Worm (Caenorhabditis elegans) whole organism, dauer: ENCODE results near the gene M28.4.

Experiments
- unc-62 ChIP-seq: sonication (generic microtip); optimal IDR thresholded peaks from 2 replicates; lab custom pipeline; 2017; ENCODE audit warnings: missing biosample characterization, missing genetic modification reagents, missing genetic modification characterization

M28.4 gene

DNA sequence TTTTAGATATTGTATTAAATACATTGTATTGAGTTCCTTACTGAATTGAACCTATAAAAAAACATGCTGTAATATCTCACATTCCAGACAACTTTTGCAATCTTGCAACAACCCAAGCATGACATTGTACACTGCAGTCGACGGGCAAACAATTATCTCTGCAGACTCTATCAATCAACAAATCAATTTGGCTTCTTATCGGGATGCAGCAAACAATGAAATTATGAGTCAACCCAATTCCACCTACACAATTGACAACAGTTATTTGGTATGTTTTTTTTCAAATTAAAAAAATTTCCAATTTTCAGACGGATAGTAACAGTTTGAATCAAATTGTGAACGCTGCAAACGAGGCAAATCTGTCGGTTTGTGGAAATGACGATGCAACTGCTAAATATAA is 12.6 kb upstream of the M28.4 start:
- TF ChIP-seq unc-62: no peak

DNA sequence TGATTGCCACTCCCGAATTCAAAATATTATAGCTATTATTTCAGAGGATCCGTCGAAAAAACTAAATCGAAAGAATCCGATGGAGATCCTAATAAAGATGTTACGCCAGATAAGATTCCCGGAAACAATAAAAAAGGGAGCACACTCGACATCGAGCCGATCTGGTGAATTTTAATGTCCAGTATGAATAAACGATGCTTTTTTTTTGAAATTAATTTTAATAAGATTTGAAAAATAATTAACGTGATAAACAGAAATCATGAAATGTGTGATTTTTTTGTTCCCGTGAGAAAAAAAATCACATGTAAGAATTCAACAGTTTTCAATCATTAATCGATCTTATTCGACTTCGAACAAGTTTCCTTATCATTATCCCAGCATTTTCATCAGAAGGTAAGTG is 4.4 kb upstream of the M28.4 start, which contains the start of gene M28.9:
M28.9 (plus strand) TSS at position 301 of the 400 bp plus-strand sequence.
- TF ChIP-seq unc-62: no peak

DNA sequence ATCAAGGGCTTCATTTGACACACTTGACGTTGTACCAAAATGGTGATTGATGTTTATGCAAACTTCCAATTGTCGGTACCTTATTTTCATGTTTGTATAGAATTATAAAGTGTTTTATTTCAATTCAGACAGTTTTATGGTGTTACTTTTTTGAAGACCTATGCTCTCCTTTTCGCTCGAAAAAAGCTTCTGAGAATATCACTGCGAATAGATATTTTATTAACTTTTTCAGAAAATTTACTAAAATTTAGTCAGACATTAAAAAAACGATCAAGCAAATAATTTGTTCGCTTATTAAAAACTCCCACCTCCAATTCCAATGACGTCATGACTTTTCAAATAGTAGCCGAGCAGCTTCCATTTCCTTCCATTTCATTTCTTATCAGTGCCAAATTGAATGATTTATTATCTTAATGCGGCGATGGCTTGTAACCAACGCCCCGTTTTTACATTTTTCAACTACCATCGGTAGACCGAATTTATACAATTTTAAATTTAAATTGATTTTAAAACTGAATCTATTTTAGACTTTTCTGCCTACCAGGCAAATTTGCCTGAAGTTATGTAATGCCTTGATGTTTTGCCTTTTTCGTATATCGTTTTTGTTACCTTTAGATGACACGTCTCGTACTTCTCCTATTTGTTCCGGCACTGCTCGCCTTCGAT is 3.5 kb downstream of the M28.4 start, which contains the start of gene M28.10:
M28.10 (plus strand) TSS at position 616 of the 666 bp plus-strand sequence.
- no peak for TF ChIP-seq unc-62

DNA sequence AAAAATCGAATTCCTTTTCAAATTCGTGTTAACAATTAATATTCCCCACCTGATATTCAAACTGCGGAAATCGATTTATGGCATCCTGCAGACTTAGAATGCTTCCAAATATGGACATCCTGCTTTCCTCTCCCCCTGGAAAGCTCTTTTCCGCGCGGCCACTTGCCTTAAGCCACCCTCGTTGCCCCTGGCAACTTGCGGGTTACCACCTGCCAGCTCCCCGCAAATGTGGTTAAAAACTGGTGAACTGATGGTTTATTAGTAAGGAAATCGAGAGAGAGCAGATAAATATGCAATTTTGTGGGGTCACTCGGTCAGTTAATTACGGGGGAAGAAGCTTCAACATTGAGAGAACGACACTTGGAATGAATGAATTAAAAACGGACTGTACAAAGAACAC is 8.6 kb downstream of the M28.4 start, which contains the start of gene nphp-1:
nphp-1 (minus strand) TSS at position 145 of the 400 bp plus-strand sequence.
- TF ChIP-seq unc-62: no peak

DNA sequence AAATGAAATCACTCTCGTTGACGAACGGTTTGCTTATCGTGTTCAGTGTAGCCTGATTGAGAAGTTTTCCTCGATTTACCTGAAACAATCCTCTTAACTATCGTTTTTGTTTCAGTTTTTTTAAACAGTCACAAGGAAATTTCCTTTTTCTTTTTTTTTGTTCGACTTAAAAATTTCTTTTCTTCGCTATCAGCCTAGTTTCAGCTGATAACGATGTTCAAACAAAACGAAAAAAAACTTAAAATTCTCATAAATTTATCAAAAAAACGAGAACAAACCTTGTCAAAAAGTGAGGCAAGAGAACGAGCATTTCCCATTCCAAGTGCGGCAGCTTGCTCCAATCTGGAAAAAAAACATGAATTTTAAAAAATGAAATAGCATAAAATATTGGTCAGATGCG is 10.1 kb downstream of the M28.4 start:
- no peak for TF ChIP-seq unc-62

DNA sequence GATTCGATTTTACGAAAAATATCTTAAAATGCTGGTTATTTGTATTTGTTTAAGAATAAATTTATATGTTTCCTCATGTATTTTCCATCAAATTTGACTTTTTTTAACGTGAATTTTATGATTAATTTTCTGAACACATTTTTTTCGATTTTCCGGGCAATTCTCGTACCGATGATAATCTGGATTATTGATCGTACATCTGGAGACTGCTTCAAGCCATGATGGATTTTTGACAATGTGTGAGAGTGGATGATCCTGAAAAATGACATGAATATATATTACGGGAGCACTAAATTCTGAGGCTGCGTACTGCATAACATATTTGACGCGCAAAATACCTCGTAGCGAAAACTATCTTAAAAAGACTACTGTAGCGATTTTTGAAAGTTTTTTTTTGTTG is 10.9 kb downstream of the M28.4 start:
- TF ChIP-seq unc-62: no peak

DNA sequence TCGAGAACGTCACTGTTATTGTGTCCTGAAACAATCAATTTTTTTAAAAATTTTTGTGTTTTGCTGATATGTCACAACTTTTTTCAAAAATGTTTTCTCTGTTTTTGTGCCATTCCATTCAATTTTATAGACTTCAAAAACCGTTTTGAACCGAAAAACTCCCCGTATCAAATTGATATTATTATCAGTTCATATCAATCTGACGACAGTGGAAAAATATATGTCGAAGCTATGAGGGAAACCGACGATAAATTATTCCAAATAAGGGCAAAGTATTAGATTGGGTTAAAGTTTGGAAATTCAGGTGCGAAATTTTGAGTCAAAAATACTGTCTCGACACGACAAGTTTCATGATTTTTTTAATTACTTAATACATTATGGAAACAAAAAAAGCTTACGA is 12.9 kb downstream of the M28.4 start:
- TF ChIP-seq unc-62: no peak

DNA sequence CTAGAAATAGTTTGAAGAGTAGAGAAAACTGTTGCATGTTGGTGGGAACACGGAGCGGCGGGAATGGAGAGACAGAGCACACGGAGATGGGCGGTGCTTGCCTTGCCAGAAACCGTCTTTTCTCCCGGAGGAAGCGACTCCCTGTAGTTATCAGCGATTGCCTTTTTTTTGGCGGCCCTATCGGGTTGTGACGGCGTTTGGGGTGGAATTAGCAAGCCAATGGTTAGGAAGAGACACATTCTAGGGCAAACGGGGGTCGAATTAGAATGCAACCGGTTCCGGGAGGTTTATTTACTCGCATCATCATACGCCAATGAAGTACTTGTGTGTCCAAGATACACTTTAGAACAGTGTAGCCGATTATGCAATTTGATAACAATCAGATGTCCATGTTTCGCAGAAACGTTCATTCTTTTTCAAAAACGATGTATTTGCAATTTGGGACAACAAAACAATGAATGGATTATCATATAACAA is 14.2 kb downstream of the M28.4 start, which contains the start of gene lact-3:
lact-3 (minus strand) TSS at position 51 of the 477 bp plus-strand sequence.
- TF ChIP-seq unc-62: no peak

DNA sequence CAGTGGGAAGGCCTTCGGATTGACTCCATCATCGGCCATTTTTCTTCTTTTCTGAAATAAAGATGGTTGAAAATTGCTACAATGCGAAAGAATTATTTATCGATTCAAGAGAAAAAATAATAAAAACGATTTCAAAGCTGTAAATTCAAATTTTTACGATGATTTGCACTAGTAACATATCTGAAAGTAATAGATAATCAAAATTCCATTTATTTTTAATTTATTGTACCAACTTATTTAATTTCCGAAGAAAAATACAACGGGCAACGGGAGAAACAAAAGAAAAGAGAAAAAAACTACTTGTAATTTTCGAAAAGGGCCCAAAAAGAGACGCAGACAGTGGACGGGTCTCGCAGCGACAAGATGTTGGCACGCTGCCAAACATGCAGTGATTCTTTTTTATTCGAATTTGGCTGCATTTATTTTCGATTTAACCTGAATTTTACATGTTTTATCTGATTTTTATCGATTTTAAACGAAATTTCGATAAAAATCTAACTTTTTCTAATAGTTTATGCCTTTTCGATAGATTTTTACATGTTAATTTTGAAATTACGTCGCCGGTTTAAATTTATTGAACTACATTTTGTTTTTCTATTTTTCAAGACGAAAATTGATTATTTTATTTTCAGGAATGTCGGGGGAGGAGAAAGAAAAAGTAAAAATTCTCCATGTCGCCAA is 15.2 kb downstream of the M28.4 start, which contains the start of the genes snu-13 and rsp-7:
snu-13 (minus strand) TSS at position 51 of the 681 bp plus-strand sequence.
rsp-7 (plus strand) TSS at position 631 of the 681 bp plus-strand sequence.
- no peak for TF ChIP-seq unc-62

DNA sequence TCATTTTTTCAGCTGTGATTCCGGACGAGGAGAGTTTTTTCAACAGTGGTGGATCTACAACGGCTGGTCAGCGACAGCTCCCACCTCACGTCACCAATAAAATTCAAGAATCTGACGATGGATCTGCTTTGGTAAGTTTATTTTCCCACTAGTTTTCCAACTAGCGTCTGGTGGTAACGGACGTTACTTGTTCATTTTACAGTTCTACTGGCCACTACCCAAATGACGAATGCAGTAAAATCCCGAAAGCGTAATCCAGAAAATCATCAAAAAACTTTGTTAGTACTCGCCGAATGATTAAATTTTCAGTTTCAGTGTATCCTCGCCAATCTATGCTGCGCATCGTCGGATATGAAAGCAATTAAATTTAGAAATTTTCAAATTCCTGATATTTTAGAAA is 16.1 kb downstream of the M28.4 start:
- TF ChIP-seq unc-62: no peak

DNA sequence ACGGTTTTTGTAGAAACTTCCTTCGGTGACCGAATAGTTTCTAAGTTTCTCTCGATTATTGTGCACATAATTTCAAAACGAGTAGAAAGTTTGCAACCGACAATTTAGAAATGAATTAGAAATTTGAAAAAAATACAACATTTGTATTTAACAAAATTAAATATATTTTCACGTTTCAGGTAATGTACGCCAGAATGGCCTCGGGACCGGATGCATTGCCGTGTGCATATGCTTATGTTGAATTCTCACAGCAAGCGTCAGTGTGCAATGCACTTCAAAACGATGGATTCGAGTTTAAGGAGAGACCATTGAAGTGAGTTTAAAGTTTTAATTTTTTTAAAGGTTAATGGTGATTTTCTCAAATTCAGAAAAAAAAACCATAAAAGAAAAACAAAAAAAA is 17.4 kb downstream of the M28.4 start, which contains the start of gene marc-2:
marc-2 (minus strand) TSS at position 101 of the 400 bp plus-strand sequence.
- TF ChIP-seq unc-62: no peak

DNA sequence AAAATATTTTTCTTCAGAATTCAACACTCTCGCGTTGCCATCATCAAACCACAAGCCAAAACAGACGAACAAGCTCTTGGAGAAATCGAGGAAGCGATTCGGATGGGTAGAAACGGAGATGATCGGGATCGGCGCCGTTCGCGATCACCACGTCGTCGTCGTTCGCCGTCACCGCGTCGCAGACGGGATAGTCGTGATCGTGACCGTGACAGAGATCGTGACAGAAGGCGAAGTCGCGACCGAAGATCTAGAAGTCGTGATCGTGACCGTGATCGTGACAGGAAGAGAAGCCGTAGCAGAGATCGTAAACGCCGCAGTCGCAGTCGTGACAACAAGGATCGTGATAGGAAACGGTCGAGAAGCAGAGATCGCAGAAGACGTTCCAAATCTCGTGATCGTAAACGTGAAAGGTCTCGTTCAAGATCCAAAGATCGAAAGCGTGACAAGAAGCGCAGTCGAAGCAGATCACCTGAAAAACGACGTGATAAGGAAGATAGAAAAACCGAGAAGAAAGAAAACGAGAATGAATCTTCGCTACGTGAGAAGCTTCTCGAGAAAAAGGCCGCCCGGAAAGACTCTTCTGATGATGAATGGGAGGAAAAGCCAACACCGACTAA is 18.1 kb downstream of the M28.4 start:
- TF ChIP-seq unc-62: no peak

DNA sequence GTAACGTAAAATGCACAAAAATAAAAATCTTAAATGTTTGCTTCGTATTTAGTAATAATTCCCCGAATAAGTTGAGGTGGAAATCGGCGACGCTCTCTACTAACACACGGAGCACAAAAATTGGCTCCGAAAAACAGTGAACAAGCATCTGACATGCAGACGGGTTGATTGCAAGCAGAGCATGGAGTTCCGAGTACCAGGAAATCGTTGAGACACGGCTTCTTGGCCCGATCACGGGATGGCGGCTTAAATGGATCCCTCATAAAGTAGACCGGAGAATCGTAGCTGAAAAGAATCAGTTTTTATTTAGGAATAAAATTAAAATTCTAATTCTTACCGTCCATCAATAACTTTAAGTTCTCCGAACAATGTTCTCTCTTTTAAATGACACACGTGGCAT is 18.8 kb downstream of the M28.4 start:
- no peak for TF ChIP-seq unc-62

DNA sequence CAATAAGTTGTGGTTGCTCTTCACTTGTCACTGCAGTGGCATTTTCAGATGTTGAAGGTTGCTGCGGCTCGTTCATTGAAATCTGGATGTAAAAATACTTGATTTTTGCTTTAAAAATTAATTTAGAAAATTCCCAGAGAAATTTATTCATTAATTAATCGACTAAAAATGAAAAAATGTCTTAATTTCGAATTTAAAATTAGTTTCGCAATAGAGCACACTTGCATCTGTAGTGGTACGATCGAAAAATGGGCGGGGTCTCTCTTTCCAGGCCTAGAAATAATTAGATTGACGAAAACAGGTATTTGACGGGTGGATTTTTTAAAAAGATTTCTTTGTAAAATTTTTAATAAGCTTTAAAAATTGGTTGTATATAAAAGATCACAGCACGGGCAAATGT is 19.2 kb downstream of the M28.4 start, which contains the start of gene D2089.8:
D2089.8 (minus strand) TSS at position 84 of the 400 bp plus-strand sequence.
- TF ChIP-seq unc-62: no peak

DNA sequence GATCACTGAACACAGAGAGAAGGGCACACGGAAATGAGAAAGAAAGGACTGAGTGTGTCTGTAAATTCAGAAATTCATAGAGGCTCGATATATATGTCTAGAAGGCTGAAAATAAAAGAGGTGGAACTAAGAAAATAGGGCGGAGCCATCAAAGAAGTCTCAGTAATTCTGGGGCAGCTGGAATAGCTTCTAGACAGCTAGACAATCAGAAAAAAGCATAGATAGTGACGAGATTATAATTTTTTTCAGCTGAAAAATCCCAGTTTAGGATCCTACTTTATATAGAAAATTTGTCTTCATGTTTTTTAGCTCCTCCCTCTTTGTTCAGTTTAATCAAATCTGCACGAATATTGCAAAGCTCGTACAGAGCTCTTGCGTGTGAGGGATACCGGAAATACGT is 21.5 kb downstream of the M28.4 start, which contains the start of gene D2089.3:
D2089.3 (minus strand) TSS at position 101 of the 400 bp plus-strand sequence.
- no peak for TF ChIP-seq unc-62

DNA sequence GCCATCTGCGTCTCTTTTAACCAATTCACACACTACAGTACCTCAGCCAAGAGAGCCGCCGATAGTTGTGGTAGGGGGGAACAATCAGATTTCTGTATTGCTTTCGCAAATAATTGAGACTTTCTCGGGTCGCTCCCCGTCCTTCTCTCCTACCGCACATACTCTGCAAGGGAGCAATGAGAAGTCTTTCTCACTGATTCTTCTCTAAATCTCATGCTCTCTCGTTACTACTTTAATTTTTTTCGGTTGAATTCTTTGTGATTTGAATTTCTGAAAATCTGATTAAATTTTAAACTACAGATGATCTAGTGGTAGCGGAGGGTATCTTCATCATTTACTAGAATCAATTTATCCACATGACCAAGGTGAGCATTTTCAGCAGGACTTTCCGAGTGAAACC is 31.8 kb downstream of the M28.4 start, which contains the start of gene ptb-1:
ptb-1 (plus strand) TSS at position 301 of the 400 bp plus-strand sequence.
- TF ChIP-seq unc-62: no peak

DNA sequence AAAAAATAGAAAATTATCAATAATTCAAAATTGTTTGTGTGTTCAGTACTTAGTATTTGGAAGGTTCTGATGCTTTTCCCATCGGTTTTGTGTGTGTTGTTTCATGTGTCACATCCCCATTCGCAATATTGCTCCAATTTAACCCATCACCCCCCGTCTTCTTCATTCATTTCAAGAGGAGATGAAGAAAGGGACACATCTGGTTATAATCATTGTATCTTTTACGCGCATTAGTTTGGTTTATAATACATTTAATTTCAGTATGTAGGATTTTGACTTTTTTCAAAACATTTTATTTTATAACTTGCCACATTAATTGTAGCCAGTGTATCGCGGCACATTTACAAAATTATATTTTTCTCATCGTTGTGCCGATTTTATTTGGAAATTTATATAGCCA is 36.6 kb downstream of the M28.4 start:
- no peak for TF ChIP-seq unc-62
